Worm (Caenorhabditis elegans): ENCODE results near the gene ttb-1.
"Not testable (repeated sequence)": the region's sequence is repeated elsewhere in the genome, so short reads cannot be mapped to it uniquely, and the experiment has no call there.

Gene ttb-1

ce11 chrV:203855-204432 is 47.3 kb downstream of the ttb-1 start, which contains the start of gene lec-12:
lec-12 (plus strand) TSS chrV:204382.
- TF ChIP-seq ama-1 (optimal IDR thresholded peaks at IDR 0.05) (no peak), F13C5.2 (tag; optimal IDR thresholded peaks at IDR 0.05) (no peak), B0310.2 (tag; optimal IDR thresholded peaks at IDR 0.05) (no peak), flt-1 (GFP tag; IDR thresholded peaks at IDR 0.05) (no peak), tbx-37 (GFP tag; conservative IDR thresholded peaks at IDR 0.05) (no peak)

ce11 chrV:206814-207213 is 50.2 kb downstream of the ttb-1 start:
- TF ChIP-seq flt-1 (GFP tag; IDR thresholded peaks at IDR 0.05) = no peak
- TF ChIP-seq ceh-36 (tag; optimal IDR thresholded peaks at IDR 0.05) = no peak
- TF ChIP-seq ceh-13 (GFP tag; optimal IDR thresholded peaks at IDR 0.05) = no peak
- no peak for TF ChIP-seq ama-1 (optimal IDR thresholded peaks at IDR 0.05)
- TF ChIP-seq tbx-37 (GFP tag; conservative IDR thresholded peaks at IDR 0.05) = no peak
- TF ChIP-seq aly-1 (tag; optimal IDR thresholded peaks at IDR 0.05) = no peak
- no peak for TF ChIP-seq hmbx-1 (tag; optimal IDR thresholded peaks at IDR 0.05)
- no peak for TF ChIP-seq sea-1 (GFP tag; conservative IDR thresholded peaks at IDR 0.05)
- TF ChIP-seq tbx-11 (GFP tag; IDR thresholded peaks at IDR 0.05) = no peak
- no peak for TF ChIP-seq pes-1 (GFP tag; IDR thresholded peaks at IDR 0.05)
- no peak for TF ChIP-seq hmg-4 (GFP tag; optimal IDR thresholded peaks at IDR 0.05)
- TF ChIP-seq ets-7 (tag; optimal IDR thresholded peaks at IDR 0.05) = no peak
- TF ChIP-seq scrt-1 (GFP tag; IDR thresholded peaks at IDR 0.05) = no peak
- TF ChIP-seq B0310.2 (tag; optimal IDR thresholded peaks at IDR 0.05) = no peak
- no peak for TF ChIP-seq tra-4 (tag; optimal IDR thresholded peaks at IDR 0.05)
- TF ChIP-seq F13C5.2 (tag; optimal IDR thresholded peaks at IDR 0.05) = no peak
- TF ChIP-seq hnd-1 (tag; optimal IDR thresholded peaks at IDR 0.05) = no peak

ce11 chrV:211388-212168 is 55.0 kb downstream of the ttb-1 start:
- TF ChIP-seq tra-4 (tag; optimal IDR thresholded peaks at IDR 0.05) = no peak
- no peak for TF ChIP-seq B0310.2 (tag; optimal IDR thresholded peaks at IDR 0.05)
- TF ChIP-seq F13C5.2 (tag; optimal IDR thresholded peaks at IDR 0.05) = no peak
- TF ChIP-seq ceh-36 (tag; optimal IDR thresholded peaks at IDR 0.05) = no peak
- TF ChIP-seq aly-1 (tag; optimal IDR thresholded peaks at IDR 0.05) = no peak
- TF ChIP-seq ceh-13 (GFP tag; optimal IDR thresholded peaks at IDR 0.05) = no peak
- TF ChIP-seq hmg-4 (GFP tag; optimal IDR thresholded peaks at IDR 0.05) = no peak
- no peak for TF ChIP-seq pes-1 (GFP tag; IDR thresholded peaks at IDR 0.05)
- TF ChIP-seq ama-1 (optimal IDR thresholded peaks at IDR 0.05) = no peak
- no peak for TF ChIP-seq ets-7 (tag; optimal IDR thresholded peaks at IDR 0.05)
- no peak for TF ChIP-seq flt-1 (GFP tag; IDR thresholded peaks at IDR 0.05)

- TF ChIP-seq ama-1 (optimal IDR thresholded peaks at IDR 0.05); F13C5.2 (tag; optimal IDR thresholded peaks at IDR 0.05); aly-1 (tag; optimal IDR thresholded peaks at IDR 0.05): not testable (repeated sequence)
Observed at ce11 chrV:212687-213086, 56.1 kb downstream of the ttb-1 start, which contains the start of gene DC2.5. DC2.5 (minus strand) TSS chrV:212787.

- TF ChIP-seq tbx-11 (GFP tag; IDR thresholded peaks at IDR 0.05) (no peak), hnd-1 (tag; optimal IDR thresholded peaks at IDR 0.05) (no peak), tra-4 (tag; optimal IDR thresholded peaks at IDR 0.05) (no peak), aly-1 (tag; optimal IDR thresholded peaks at IDR 0.05) (no peak), ets-7 (tag; optimal IDR thresholded peaks at IDR 0.05) (no peak), F13C5.2 (tag; optimal IDR thresholded peaks at IDR 0.05) (no peak), sea-1 (GFP tag; conservative IDR thresholded peaks at IDR 0.05) (no peak), hmbx-1 (tag; optimal IDR thresholded peaks at IDR 0.05) (no peak), scrt-1 (GFP tag; IDR thresholded peaks at IDR 0.05) (no peak), hmg-4 (GFP tag; optimal IDR thresholded peaks at IDR 0.05) (no peak), flt-1 (GFP tag; IDR thresholded peaks at IDR 0.05) (no peak), pes-1 (GFP tag; IDR thresholded peaks at IDR 0.05) (no peak), ceh-13 (GFP tag; optimal IDR thresholded peaks at IDR 0.05) (no peak), ceh-36 (tag; optimal IDR thresholded peaks at IDR 0.05) (no peak), B0310.2 (tag; optimal IDR thresholded peaks at IDR 0.05) (no peak), tbx-37 (GFP tag; conservative IDR thresholded peaks at IDR 0.05) (no peak), ama-1 (optimal IDR thresholded peaks at IDR 0.05) (no peak)
Observed at ce11 chrV:215697-216096, 59.1 kb downstream of the ttb-1 start.

All from whole organism, early embryonic.